Worm (Caenorhabditis elegans): ENCODE results near the gene F09C6.16.

- no peak for TF ChIP-seq nhr-28 (tag; optimal IDR thresholded peaks at IDR 0.05)
- no peak for TF ChIP-seq snpc-4 (tag; optimal IDR thresholded peaks at IDR 0.05)
- no peak for TF ChIP-seq egl-27 (tag; optimal IDR thresholded peaks at IDR 0.05)
- no peak for TF ChIP-seq fkh-2 (tag; optimal IDR thresholded peaks at IDR 0.05)
- TF ChIP-seq ceh-9 (tag; optimal IDR thresholded peaks at IDR 0.05) = no peak
Observed at ce11 chrV:16869740-16870139, 40.0 kb downstream of the F09C6.16 start, which contains the start of gene clec-33.
